Fruit fly (Drosophila melanogaster): ENCODE results near the gene Uch-L5.

The Uch-L5 gene

dm6 chr3L:9460775-9461491 lies 15.8 kb downstream of the Uch-L5 start, which contains the start of the genes CG3434 and CG44838:
TSS of gene CG3434 (minus strand) at chr3L:9460799.
TSS of gene CG44838 (plus strand) at chr3L:9461050.
- peak; percentile 85 for TF ChIP-seq CG18599 (GFP tag; optimal IDR thresholded peaks at IDR 0.05)
- peak; percentile 85 for TF ChIP-seq CG15269 (tag; optimal IDR thresholded peaks at IDR 0.05)
- TF ChIP-seq exex (tag; optimal IDR thresholded peaks at IDR 0.05), result peak; percentile 45
- no peak for TF ChIP-seq pfk (GFP tag; optimal IDR thresholded peaks at IDR 0.05)
- peak; percentile 65 for TF ChIP-seq sqz (GFP tag; optimal IDR thresholded peaks at IDR 0.05)
- peak; percentile 88 for TF ChIP-seq CoRest (tag; optimal IDR thresholded peaks at IDR 0.05)
- peak; percentile 74 for TF ChIP-seq CG13123 (GFP tag; optimal IDR thresholded peaks at IDR 0.05)
- TF ChIP-seq Eip74EF (GFP tag; optimal IDR thresholded peaks at IDR 0.05), result peak in 1 of 2 experiments; percentile 77
- peak; percentile 70 for TF ChIP-seq run (tag; optimal IDR thresholded peaks at IDR 0.05)
- peak; percentile 72 for TF ChIP-seq CG7556 (GFP tag; optimal IDR thresholded peaks at IDR 0.05)
- peak; percentile 82 for TF ChIP-seq HmgZ (tag; optimal IDR thresholded peaks at IDR 0.05)
- peak; percentile 58 to 78 for TF ChIP-seq chif (GFP tag; optimal IDR thresholded peaks at IDR 0.05)
- TF ChIP-seq Sry-β (GFP tag; optimal IDR thresholded peaks at IDR 0.05), result peak; percentile 97
- TF ChIP-seq pzg (GFP tag; optimal IDR thresholded peaks at IDR 0.05), result peak; percentile 48
- TF ChIP-seq btn (GFP tag; optimal IDR thresholded peaks at IDR 0.05), result peak; percentile 25
- TF ChIP-seq Myb (GFP tag; optimal IDR thresholded peaks at IDR 0.05), result peak; percentile 60
- TF ChIP-seq CG14667 (GFP tag; IDR thresholded peaks at IDR 0.05), result peak; percentile 47; the same call in 1 of the 2 replicates
- peak; percentile 48; the same call in 1 of the 2 replicates for TF ChIP-seq CG4730 (GFP tag; IDR thresholded peaks at IDR 0.05)
- TF ChIP-seq CG11504 (tag; optimal IDR thresholded peaks at IDR 0.05), result peak; percentile 79
- peak; percentile 68 for TF ChIP-seq shn (GFP tag; optimal IDR thresholded peaks at IDR 0.05)
- TF ChIP-seq ATbp (GFP tag; optimal IDR thresholded peaks at IDR 0.05), result peak; percentile 55
- peak; percentile 81 for TF ChIP-seq slbo (GFP tag; IDR thresholded peaks at IDR 0.05)
- TF ChIP-seq CG13775 (GFP tag; optimal IDR thresholded peaks at IDR 0.05), result peak; percentile 89
- no peak for TF ChIP-seq Kr (GFP tag; optimal IDR thresholded peaks at IDR 0.05)
- peak; percentile 90 for TF ChIP-seq lilli (GFP tag; optimal IDR thresholded peaks at IDR 0.05)
- peak; percentile 87 for TF ChIP-seq CG9932 (GFP tag; IDR thresholded peaks at IDR 0.05)
- peak; percentile 60 for TF ChIP-seq CG14050 (GFP tag; IDR thresholded peaks at IDR 0.05)
- peak; percentile 83 for TF ChIP-seq CG2678 (tag; optimal IDR thresholded peaks at IDR 0.05)
- peak; percentile 62 for TF ChIP-seq CG6683 (GFP tag; optimal IDR thresholded peaks at IDR 0.05)
- TF ChIP-seq CG17186 (GFP tag; optimal IDR thresholded peaks at IDR 0.05), result peak; percentile 58
- peak; percentile 73 for TF ChIP-seq CG10979 (tag; optimal IDR thresholded peaks at IDR 0.05)
- peak; percentile 66 for TF ChIP-seq Dref (GFP tag; IDR thresholded peaks at IDR 0.05)
- TF ChIP-seq Camta (GFP tag; optimal IDR thresholded peaks at IDR 0.05), result peak; percentile 35
- TF ChIP-seq hth (optimal IDR thresholded peaks at IDR 0.05), result no peak
- TF ChIP-seq gsb (GFP tag; IDR thresholded peaks at IDR 0.05), result no peak
- TF ChIP-seq Nf-YB (GFP tag; optimal IDR thresholded peaks at IDR 0.05), result peak; percentile 72
- TF ChIP-seq Oli (tag; optimal IDR thresholded peaks at IDR 0.05), result peak; percentile 73
- TF ChIP-seq Chrac-16 (GFP tag; optimal IDR thresholded peaks at IDR 0.05), result peak; percentile 84
- peak; percentile 91 for TF ChIP-seq CG10543 (GFP tag; optimal IDR thresholded peaks at IDR 0.05)
- peak; percentile 23 for TF ChIP-seq CG7271 (tag; optimal IDR thresholded peaks at IDR 0.05)
- TF ChIP-seq al (GFP tag; IDR thresholded peaks at IDR 0.05), result peak; percentile 43
- peak; percentile 66 for TF ChIP-seq CG13624 (GFP tag; optimal IDR thresholded peaks at IDR 0.05)
- TF ChIP-seq hb (GFP tag; IDR thresholded peaks at IDR 0.05; ENCODE audit: partially characterized antibody), result no peak
- TF ChIP-seq vvl (GFP tag; IDR thresholded peaks at IDR 0.05), result peak; percentile 88
- TF ChIP-seq CG30403 (GFP tag; optimal IDR thresholded peaks at IDR 0.05), result peak; percentile 88
- TF ChIP-seq CG43689 (GFP tag; IDR thresholded peaks at IDR 0.05), result no peak
- TF ChIP-seq org-1 (GFP tag; optimal IDR thresholded peaks at IDR 0.05), result no peak
- TF ChIP-seq Fer2 (tag; optimal IDR thresholded peaks at IDR 0.05), result peak; percentile 69
- TF ChIP-seq CG11093 (GFP tag; IDR thresholded peaks at IDR 0.05), result peak; percentile 45; the same call in 1 of the 3 replicates
